Worm (Caenorhabditis elegans) whole organism, young adult: Measurements from ENCODE around the gene fbxb-49.

Experiments used
- B0019.2 ChIP-seq: fragments of 200-800 bp; sonication (Bioruptor generic); conservative IDR thresholded peaks from 2 replicates; pipeline ENCODE4 v1.3.6; 2022; ENCODE audit warnings: missing genetic modification reagents, missing genetic modification characterization, missing compliant biosample characterization
- B0261.1 ChIP-seq: sonication (generic microtip); optimal IDR thresholded peaks from 2 replicates; lab custom pipeline; 2016; ENCODE audit warnings: mild to moderate bottlenecking, missing genetic modification characterization, moderate library complexity, missing compliant biosample characterization
- B0336.3 ChIP-seq: fragments of 200-800 bp; sonication (Bioruptor generic); IDR thresholded peaks from 2 replicates; pipeline ENCODE4 v1.3.6; 2022; ENCODE audit warnings: missing genetic modification characterization, missing compliant biosample characterization
- C17E4.6 ChIP-seq: fragments of 200-800 bp; sonication (Bioruptor generic); IDR thresholded peaks from 2 replicates; pipeline ENCODE4 v1.3.6; 2022; ENCODE audit warnings: missing genetic modification reagents, missing genetic modification characterization, missing compliant biosample characterization
- F22D6.2 ChIP-seq: sonication (generic microtip); optimal IDR thresholded peaks from 2 replicates; lab custom pipeline; 2016; ENCODE audit warnings: mild to moderate bottlenecking, missing genetic modification characterization, missing compliant biosample characterization
- F49E8.2 ChIP-seq: sonication (generic microtip); optimal IDR thresholded peaks from 3 replicates; lab custom pipeline; 2017; ENCODE audit warnings: missing genetic modification characterization, mild to moderate bottlenecking, missing compliant biosample characterization, antibody characterized with exemption, moderate library complexity; ENCODE audit not compliant: insufficient read depth
- F55B11.4 ChIP-seq: sonication (generic microtip); optimal IDR thresholded peaks from 2 replicates; lab custom pipeline; 2016; ENCODE audit warnings: missing compliant biosample characterization, missing genetic modification characterization, borderline replicate concordance; ENCODE audit not compliant: insufficient read depth
- F57A8.1 ChIP-seq: fragments of 200-800 bp; sonication (Bioruptor generic); optimal IDR thresholded peaks from 2 replicates; lab custom pipeline; 2018; ENCODE audit warnings: mild to moderate bottlenecking, missing genetic modification characterization, moderate library complexity, missing compliant biosample characterization
- T26A5.8 ChIP-seq: sonication (generic microtip); optimal IDR thresholded peaks from 2 replicates; lab custom pipeline; 2016; ENCODE audit warnings: missing genetic modification characterization, missing compliant biosample characterization
- Y53G8AR.9 ChIP-seq: fragments of 200-800 bp; sonication (Bioruptor generic); conservative IDR thresholded peaks from 2 replicates; pipeline ENCODE4 v1.3.6; 2022; ENCODE audit warnings: missing genetic modification reagents, missing genetic modification characterization, missing compliant biosample characterization
- Y79H2A.3 ChIP-seq: fragments of 200-800 bp; sonication (Bioruptor generic); conservative IDR thresholded peaks from 2 replicates; pipeline ENCODE4 v1.3.6; 2022; ENCODE audit warnings: missing genetic modification reagents, missing genetic modification characterization, missing compliant biosample characterization
- aptf-3 ChIP-seq: fragments of 200-800 bp; sonication (Bioruptor generic); IDR thresholded peaks from 2 replicates; pipeline ENCODE4 v1.3.6; 2022; ENCODE audit warnings: missing genetic modification characterization, missing compliant biosample characterization
- attf-6 ChIP-seq: fragments of 200-800 bp; sonication (Bioruptor generic); IDR thresholded peaks from 2 replicates; pipeline ENCODE4 v1.3.6; 2022; ENCODE audit warnings: missing genetic modification reagents, missing genetic modification characterization, missing compliant biosample characterization
- ccch-3 ChIP-seq: fragments of 200-800 bp; sonication (Bioruptor generic); optimal IDR thresholded peaks from 2 replicates; lab custom pipeline; 2018; ENCODE audit warnings: mild to moderate bottlenecking, missing genetic modification characterization, missing compliant biosample characterization
- cebp-2 ChIP-seq: fragments of 200-800 bp; sonication (Bioruptor generic); IDR thresholded peaks from 2 replicates; pipeline ENCODE4 v1.3.6; 2022; ENCODE audit warnings: missing genetic modification characterization, missing compliant biosample characterization
- ceh-100 ChIP-seq: fragments of 200-800 bp; sonication (Bioruptor generic); IDR thresholded peaks from 2 replicates; pipeline ENCODE4 v1.3.6; 2022; ENCODE audit warnings: missing genetic modification reagents, missing genetic modification characterization, missing compliant biosample characterization
- dox-1 ChIP-seq: fragments of 200-800 bp; sonication (Bioruptor generic); IDR thresholded peaks from 2 replicates; pipeline ENCODE4 v1.3.6; 2022; ENCODE audit warnings: missing genetic modification reagents, missing genetic modification characterization, missing compliant biosample characterization
- dpl-1 ChIP-seq: fragments of 150-350 bp; optimal IDR thresholded peaks from 2 replicates; lab custom pipeline; 2014; ENCODE audit warnings: missing biosample characterization, missing genetic modification reagents, missing genetic modification characterization
- efl-1 ChIP-seq: fragments of 150-350 bp; optimal IDR thresholded peaks from 2 replicates; lab custom pipeline; 2014; ENCODE audit warnings: missing biosample characterization, missing genetic modification reagents, missing genetic modification characterization
- ekl-4 ChIP-seq: fragments of 200-800 bp; sonication (Bioruptor generic); IDR thresholded peaks from 2 replicates; pipeline ENCODE4 v1.3.6; 2022; ENCODE audit warnings: missing genetic modification reagents, missing genetic modification characterization, missing compliant biosample characterization
- fkh-3 ChIP-seq: sonication (generic microtip); optimal IDR thresholded peaks from 2 replicates; lab custom pipeline; 2016; ENCODE audit warnings: mild to moderate bottlenecking, missing genetic modification characterization, missing compliant biosample characterization
- hlh-26 ChIP-seq: fragments of 200-800 bp; sonication (Bioruptor generic); conservative IDR thresholded peaks from 2 replicates; pipeline ENCODE4 v1.3.6; 2022; ENCODE audit warnings: missing genetic modification reagents, missing genetic modification characterization, missing compliant biosample characterization
- hmg-1.2 ChIP-seq: fragments of 200-800 bp; sonication (Bioruptor generic); IDR thresholded peaks from 2 replicates; pipeline ENCODE4 v1.3.6; 2022; ENCODE audit warnings: missing genetic modification reagents, missing genetic modification characterization, missing compliant biosample characterization
- hmg-20 ChIP-seq: fragments of 200-800 bp; sonication (Bioruptor generic); IDR thresholded peaks from 2 replicates; pipeline ENCODE4 v1.3.6; 2022; ENCODE audit warnings: missing genetic modification reagents, missing genetic modification characterization, missing compliant biosample characterization
- let-607 ChIP-seq, 2 experiments: fragments of 200-800 bp in 1 of 2; sonication (Bioruptor generic) in 1 of 2; sonication (generic microtip) in 1 of 2; optimal IDR thresholded peaks; 2 replicates each; lab custom pipeline; 2016 to 2018; ENCODE audit warnings: mild to moderate bottlenecking in 2 of 2, missing compliant biosample characterization in 2 of 2, missing genetic modification characterization in 2 of 2, moderate library complexity in 2 of 2, missing genotype in 1 of 2
- lin-40 ChIP-seq: sonication (generic microtip); optimal IDR thresholded peaks from 2 replicates; lab custom pipeline; 2016; ENCODE audit warnings: missing genetic modification characterization, mild to moderate bottlenecking, missing compliant biosample characterization, missing genotype, missing genetic modification reagents
- mcd-1 ChIP-seq: fragments of 200-800 bp; sonication (Bioruptor generic); IDR thresholded peaks from 2 replicates; pipeline ENCODE4 v1.3.6; 2022; ENCODE audit warnings: missing genetic modification reagents, missing genetic modification characterization, missing compliant biosample characterization
- mes-4 ChIP-seq: sonication (generic microtip); optimal IDR thresholded peaks from 2 replicates; lab custom pipeline; 2016; ENCODE audit warnings: missing genotype, missing genetic modification characterization, missing compliant biosample characterization
- nhr-90 ChIP-seq: sonication (generic microtip); optimal IDR thresholded peaks from 2 replicates; lab custom pipeline; 2016; ENCODE audit warnings: missing genotype, mild to moderate bottlenecking, missing genetic modification characterization, missing compliant biosample characterization
- pha-4 ChIP-seq: fragments of 150-350 bp; sonication (generic microtip); optimal IDR thresholded peaks from 2 replicates; lab custom pipeline; 2014; ENCODE audit warnings: missing biosample characterization, missing genetic modification reagents, missing genetic modification characterization
- rec-8 ChIP-seq, 2 experiments: sonication (generic microtip); optimal IDR thresholded peaks; 2 replicates each; lab custom pipeline; 2016; ENCODE audit warnings: mild to moderate bottlenecking in 2 of 2, missing genetic modification characterization in 2 of 2, missing genetic modification reagents in 2 of 2, missing genotype in 2 of 2, missing biosample characterization in 1 of 2, missing compliant biosample characterization in 1 of 2, moderate library complexity in 1 of 2
- rpc-1 ChIP-seq, 2 experiments: fragments of 150-350 bp in 1 of 2; sonication (generic microtip) in 1 of 2; optimal IDR thresholded peaks; 2 replicates each; lab custom pipeline; 2014 to 2018; ENCODE audit warnings: missing biosample characterization in 1 of 2, missing genetic modification characterization in 1 of 2, missing genetic modification reagents in 1 of 2, missing genotype in 1 of 2
- sdz-38 ChIP-seq: sonication (generic microtip); optimal IDR thresholded peaks from 2 replicates; lab custom pipeline; 2016; ENCODE audit warnings: missing genotype, missing genetic modification characterization, missing compliant biosample characterization
- snpc-4 ChIP-seq, 5 experiments: fragments of 150-350 bp in 1 of 5; sonication (generic microtip) in 4 of 5; optimal IDR thresholded peaks; 2 replicates each; lab custom pipeline; 2014 to 2018; ENCODE audit warnings: missing genetic modification characterization in 5 of 5, missing biosample characterization in 3 of 5, antibody characterized with exemption in 2 of 5, mild to moderate bottlenecking in 2 of 5, missing compliant biosample characterization in 2 of 5, missing genotype in 2 of 5, moderate library complexity in 2 of 5, missing genetic modification reagents in 1 of 5
- tbp1 ChIP-seq: fragments of 200-800 bp; sonication (Bioruptor generic); optimal IDR thresholded peaks from 2 replicates; lab custom pipeline; 2018; ENCODE audit warnings: mild to moderate bottlenecking, missing genetic modification characterization, missing compliant biosample characterization
- zfh-2 ChIP-seq: fragments of 200-800 bp; sonication (Bioruptor generic); conservative IDR thresholded peaks from 2 replicates; pipeline ENCODE4 v1.3.6; 2022; ENCODE audit warnings: missing genetic modification reagents, missing genetic modification characterization, missing compliant biosample characterization
- ztf-25 ChIP-seq: fragments of 200-800 bp; sonication (Bioruptor generic); IDR thresholded peaks from 2 replicates; pipeline ENCODE4 v1.3.6; 2022; ENCODE audit warnings: missing genetic modification reagents, missing genetic modification characterization, missing compliant biosample characterization
- ztf-26 ChIP-seq: sonication (generic microtip); optimal IDR thresholded peaks from 2 replicates; lab custom pipeline; 2017; ENCODE audit warnings: missing genetic modification characterization, missing compliant biosample characterization
- ztf-28 ChIP-seq: fragments of 200-800 bp; sonication (Bioruptor generic); IDR thresholded peaks from 2 replicates; pipeline ENCODE4 v1.3.6; 2022; ENCODE audit warnings: missing genetic modification reagents, missing genetic modification characterization, missing compliant biosample characterization

Gene fbxb-49

DNA sequence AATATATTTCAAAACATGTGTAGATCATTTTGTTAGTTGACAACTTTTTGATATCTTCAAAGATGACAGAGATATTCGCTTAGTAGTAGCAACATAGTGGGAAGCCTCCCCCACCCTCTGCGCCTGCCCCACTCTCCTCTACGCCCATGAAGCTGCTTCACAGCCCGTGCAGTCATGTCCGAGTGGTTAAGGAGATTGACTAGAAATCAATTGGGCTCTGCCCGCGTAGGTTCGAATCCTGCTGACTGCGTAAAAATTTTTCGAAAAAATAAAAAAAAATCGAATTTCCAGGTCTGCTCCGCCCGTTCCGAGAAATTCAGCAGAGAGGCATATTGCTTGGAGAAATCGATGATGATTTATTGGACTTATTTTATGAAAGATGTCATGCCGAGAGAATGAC is 48.4 kb upstream of the fbxb-49 start (continued):
- TF ChIP-seq snpc-4 (GFP tag; optimal IDR thresholded peaks at IDR 0.05; lab: Kevin White, UChicago) (no peak), snpc-4 (tag; optimal IDR thresholded peaks at IDR 0.05; lab: Kevin White, UChicago) (no peak), rec-8 (tag; optimal IDR thresholded peaks at IDR 0.05; lab: Kevin White, UChicago) (peak in 1 of 2 experiments; percentile 34), mes-4 (no peak), Y79H2A.3 (GFP tag; lab: Robert Waterston, UW) (no peak), B0261.1 (tag; lab: Kevin White, UChicago) (peak; percentile 86), aptf-3 (GFP tag; lab: Robert Waterston, UW) (no peak), hlh-26 (GFP tag; lab: Robert Waterston, UW) (no peak), efl-1 (no peak), zfh-2 (GFP tag; lab: Robert Waterston, UW) (no peak), sdz-38 (tag; lab: Kevin White, UChicago) (no peak), pha-4 (tag; lab: Kevin White, UChicago) (no peak), ztf-25 (GFP tag; lab: Robert Waterston, UW) (peak; percentile 60; the same call in 1 of the 2 replicates), F55B11.4 (tag; lab: Kevin White, UChicago) (no peak), ztf-28 (0 out of 2 replicates have a peak, but pooled peaks have one; percentile 64), B0336.3 (GFP tag; lab: Robert Waterston, UW) (no peak), hmg-1.2 (GFP tag; lab: Robert Waterston, UW) (peak; percentile 77), C17E4.6 (GFP tag; lab: Robert Waterston, UW) (no peak), dox-1 (no peak), ceh-100 (no peak), B0019.2 (GFP tag; lab: Robert Waterston, UW) (no peak), Y53G8AR.9 (no peak), F49E8.2 (tag; lab: Kevin White, UChicago) (no peak), T26A5.8 (tag; lab: Kevin White, UChicago) (no peak), hmg-20 (GFP tag; lab: Robert Waterston, UW) (no peak), nhr-90 (tag; lab: Kevin White, UChicago) (peak; percentile 25), dpl-1 (GFP tag; lab: Kevin White, UChicago) (no peak), mcd-1 (peak; percentile 58), ccch-3 (GFP tag; lab: Kevin White, UChicago) (no peak), cebp-2 (GFP tag; lab: Robert Waterston, UW) (0 out of 2 replicates have a peak, but pooled peaks have one; percentile 63), lin-40 (tag; lab: Kevin White, UChicago) (no peak), let-607 (tag; optimal IDR thresholded peaks at IDR 0.05; lab: Kevin White, UChicago) (peak in 1 of 2 experiments; percentile 7), fkh-3 (no peak), ekl-4 (GFP tag; lab: Robert Waterston, UW) (no peak), attf-6 (GFP tag; lab: Robert Waterston, UW) (no peak)

DNA sequence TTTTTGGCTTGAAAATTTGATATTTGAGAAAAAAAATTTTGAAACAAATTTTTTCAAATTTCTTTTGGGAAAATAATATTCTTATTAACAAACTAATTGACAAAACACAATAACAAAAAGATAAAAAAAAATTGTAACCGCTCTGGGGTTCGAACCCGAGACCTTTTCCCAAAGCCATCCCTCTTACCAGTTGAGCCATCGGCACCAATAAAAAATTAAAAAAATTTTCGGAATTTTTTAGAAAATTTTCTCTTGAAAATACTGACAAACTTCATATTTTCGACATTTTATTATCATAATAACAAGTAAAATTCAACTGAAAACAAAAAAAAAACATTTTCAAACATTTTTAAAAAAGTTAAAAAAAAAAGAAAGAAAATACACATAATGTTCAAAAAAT is 46.4 kb upstream of the fbxb-49 start:
- TF ChIP-seq rpc-1 (optimal IDR thresholded peaks at IDR 0.05; lab: Kevin White, UChicago) (peak; percentile 23), rpc-1 (tag; optimal IDR thresholded peaks at IDR 0.05; lab: Kevin White, UChicago) (peak; percentile 65), tbp1 (GFP tag; lab: Kevin White, UChicago) (peak; percentile 75), F22D6.2 (tag; lab: Kevin White, UChicago) (no peak), F57A8.1 (GFP tag; lab: Kevin White, UChicago) (no peak), ztf-26 (tag; lab: Kevin White, UChicago) (no peak), C17E4.6 (GFP tag; lab: Robert Waterston, UW) (no peak)
- TF ChIP-seq, all 124 proteins: peak for 2
